Fruit fly (Drosophila melanogaster): ENCODE data around the gene CG8281.

DNA sequence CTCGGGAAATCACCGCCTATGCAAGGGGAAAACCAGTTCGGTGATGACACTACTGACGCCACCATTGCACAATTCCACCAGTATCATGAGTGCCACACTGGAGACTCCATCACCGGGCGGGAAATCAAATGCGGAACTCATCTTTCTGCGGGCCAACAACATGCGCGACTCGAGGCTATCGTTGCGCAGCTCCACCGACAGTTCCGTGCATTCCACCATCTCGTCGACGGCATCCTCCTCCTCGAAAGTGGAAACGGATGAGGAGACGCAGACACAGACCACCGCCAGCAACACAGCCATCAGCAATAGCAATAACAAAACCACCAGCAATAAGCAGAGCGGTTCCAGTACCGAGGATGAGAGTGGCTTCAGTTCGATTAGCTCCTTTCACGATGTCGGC lies 18.4 kb upstream of the CG8281 start:
- TF ChIP-seq Myc (optimal IDR thresholded peaks at IDR 0.05) (no peak), Sin3A (optimal IDR thresholded peaks at IDR 0.05) (no peak), insv (optimal IDR thresholded peaks at IDR 0.05) (no peak)
